Worm (Caenorhabditis elegans): Measurements from ENCODE around the gene Y69H2.9.

DNA sequence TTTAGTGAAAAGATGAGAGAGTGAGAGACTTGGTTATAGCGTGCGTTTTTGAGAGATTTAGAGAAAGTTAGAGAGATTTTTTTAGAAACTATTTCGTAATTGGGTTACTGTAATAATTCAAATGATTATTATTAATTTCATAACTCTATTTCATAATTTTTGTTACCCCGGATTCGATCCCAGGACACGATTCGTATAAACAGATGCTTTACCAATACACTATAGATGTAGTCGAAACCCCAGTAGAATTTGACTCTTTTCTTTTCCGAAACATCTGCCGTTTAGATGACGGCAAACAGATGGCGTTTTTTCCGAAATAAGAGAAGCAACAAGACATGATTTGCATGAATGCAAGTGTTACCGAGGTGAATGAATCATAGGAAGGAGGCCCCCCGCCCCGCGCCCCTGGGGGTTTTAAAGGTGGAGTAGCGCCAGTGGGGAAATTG is 8.7 kb downstream of the Y69H2.9 start:
- TF ChIP-seq dao-5 (tag; optimal IDR thresholded peaks at IDR 0.05) (no peak), W03F9.2 (tag; optimal IDR thresholded peaks at IDR 0.05) (no peak)
